Worm (Caenorhabditis elegans) whole organism, L1 larva: ENCODE measurements around the gene R03H10.7.

ENCODE experiments used
- ama-1 ChIP-seq: fragments of 150-350 bp; optimal IDR thresholded peaks from 2 replicates; lab custom pipeline; 2014
- ceh-63 ChIP-seq: fragments of 200-800 bp; sonication (Bioruptor generic); optimal IDR thresholded peaks from 2 replicates; lab custom pipeline; 2018; ENCODE audit warnings: mild to moderate bottlenecking, missing genetic modification characterization, missing compliant biosample characterization
- ceh-8 ChIP-seq: fragments of 200-800 bp; sonication (Bioruptor generic); optimal IDR thresholded peaks from 2 replicates; lab custom pipeline; 2018; ENCODE audit warnings: mild to moderate bottlenecking, missing genetic modification characterization, moderate library complexity, missing compliant biosample characterization
- ceh-82 ChIP-seq, 3 experiments: fragments of 150-350 bp in 1 of 3; sonication (generic microtip) in 2 of 3; optimal IDR thresholded peaks; 2 replicates each; lab custom pipeline; 2014 to 2017; ENCODE audit warnings: missing biosample characterization in 3 of 3, missing genetic modification characterization in 3 of 3
- ceh-88 ChIP-seq: fragments of 200-800 bp; sonication (Bioruptor generic); IDR thresholded peaks from 2 replicates; pipeline ENCODE4 v1.3.6; 2022; ENCODE audit warnings: missing genetic modification characterization, missing compliant biosample characterization
- ceh-90 ChIP-seq: sonication (generic microtip); optimal IDR thresholded peaks from 2 replicates; lab custom pipeline; 2016; ENCODE audit warnings: missing genetic modification characterization, missing compliant biosample characterization
- dpl-1 ChIP-seq, 3 experiments: fragments of 150-350 bp in 2 of 3; sonication (generic microtip) in 1 of 3; optimal IDR thresholded peaks; 2 replicates each; lab custom pipeline; 2014 to 2017; ENCODE audit warnings: missing biosample characterization in 3 of 3, missing genetic modification characterization in 3 of 3, missing genetic modification reagents in 3 of 3
- efl-1 ChIP-seq, 4 experiments: fragments of 150-350 bp; optimal IDR thresholded peaks in 3 of 4; peaks in 1 of 4; 1 replicate in 1 of 4; 2 replicates in 3 of 4; lab custom pipeline; 2014; ENCODE audit warnings: missing biosample characterization in 2 of 4, missing genetic modification characterization in 2 of 4, missing genetic modification reagents in 2 of 4
- egl-13 ChIP-seq: sonication (generic microtip); optimal IDR thresholded peaks from 2 replicates; lab custom pipeline; 2016; ENCODE audit warnings: missing genotype, missing genetic modification reagents, missing genetic modification characterization, missing compliant biosample characterization
- egl-27 ChIP-seq, 2 experiments: fragments of 150-350 bp in 1 of 2; sonication (generic microtip); optimal IDR thresholded peaks; 3 replicates each; lab custom pipeline; 2017 to 2018; ENCODE audit warnings: missing biosample characterization in 2 of 2, missing genetic modification characterization in 2 of 2, missing genetic modification reagents in 2 of 2
- elt-2 ChIP-seq: sonication (generic microtip); optimal IDR thresholded peaks from 2 replicates; lab custom pipeline; 2016; ENCODE audit warnings: missing genetic modification characterization, mild to moderate bottlenecking, inconsistent platforms, missing compliant biosample characterization, missing genetic modification reagents
- fkh-8 ChIP-seq: sonication (generic microtip); optimal IDR thresholded peaks from 2 replicates; lab custom pipeline; 2016; ENCODE audit warnings: mild to moderate bottlenecking, missing genetic modification characterization, missing compliant biosample characterization
- fos-1 ChIP-seq: fragments of 150-350 bp; optimal IDR thresholded peaks from 2 replicates; lab custom pipeline; 2014; ENCODE audit warnings: missing biosample characterization, missing genetic modification characterization
- hlh-17 ChIP-seq: fragments of 200-800 bp; sonication (Bioruptor generic); optimal IDR thresholded peaks from 2 replicates; lab custom pipeline; 2018; ENCODE audit warnings: missing genetic modification characterization, mild to moderate bottlenecking, missing compliant biosample characterization, moderate library complexity, borderline replicate concordance
- hlh-4 ChIP-seq: sonication (generic microtip); optimal IDR thresholded peaks from 2 replicates; lab custom pipeline; 2016; ENCODE audit warnings: mild to moderate bottlenecking, missing genetic modification characterization, missing compliant biosample characterization
- hpl-2 ChIP-seq: fragments of 150-350 bp; optimal IDR thresholded peaks from 2 replicates; lab custom pipeline; 2014; ENCODE audit warnings: missing biosample characterization, missing genetic modification reagents, missing genetic modification characterization
- isw-1 ChIP-seq: fragments of 200-800 bp; sonication (Bioruptor generic); IDR thresholded peaks from 2 replicates; pipeline ENCODE4 v1.3.6; 2022; ENCODE audit warnings: missing genetic modification characterization, missing compliant biosample characterization
- lin-15B ChIP-seq: fragments of 150-350 bp; sonication (generic microtip); optimal IDR thresholded peaks from 3 replicates; lab custom pipeline; 2014; ENCODE audit warnings: missing biosample characterization, missing genetic modification characterization
- mab-9 ChIP-seq: fragments of 200-800 bp; sonication (Bioruptor generic); IDR thresholded peaks from 2 replicates; pipeline ENCODE4 v1.3.6; 2022; ENCODE audit warnings: missing genetic modification reagents, missing genetic modification characterization, missing compliant biosample characterization
- mep-1 ChIP-seq: fragments of 150-350 bp; optimal IDR thresholded peaks from 2 replicates; lab custom pipeline; 2014; ENCODE audit warnings: missing biosample characterization, missing genetic modification characterization
- nhr-237 ChIP-seq: fragments of 150-350 bp; optimal IDR thresholded peaks from 2 replicates; lab custom pipeline; 2014; ENCODE audit warnings: missing biosample characterization, missing genetic modification characterization
- nhr-28 ChIP-seq: fragments of 150-350 bp; optimal IDR thresholded peaks from 2 replicates; lab custom pipeline; 2014; ENCODE audit warnings: missing biosample characterization, missing genetic modification characterization
- nhr-47 ChIP-seq: sonication (generic microtip); optimal IDR thresholded peaks from 2 replicates; lab custom pipeline; 2016; ENCODE audit warnings: mild to moderate bottlenecking, missing genetic modification characterization, moderate library complexity, missing compliant biosample characterization
- nhr-85 ChIP-seq: sonication (generic microtip); peaks from one replicate; lab custom pipeline; 2016; ENCODE audit warnings: missing genetic modification characterization, inconsistent platforms, missing compliant biosample characterization
- rnt-1 ChIP-seq: sonication (generic microtip); optimal IDR thresholded peaks from 2 replicates; lab custom pipeline; 2016; ENCODE audit warnings: mild to moderate bottlenecking, missing genetic modification characterization, moderate library complexity, missing compliant biosample characterization
- snpc-4 ChIP-seq: fragments of 150-350 bp; optimal IDR thresholded peaks from 2 replicates; lab custom pipeline; 2014; ENCODE audit warnings: missing biosample characterization, missing genetic modification characterization
- unc-86 ChIP-seq: sonication (generic microtip); optimal IDR thresholded peaks from 2 replicates; lab custom pipeline; 2016; ENCODE audit warnings: missing genetic modification characterization, missing compliant biosample characterization
- unc-98 ChIP-seq: fragments of 200-800 bp; sonication (Bioruptor generic); IDR thresholded peaks from 2 replicates; pipeline ENCODE4 v1.3.6; 2022; ENCODE audit warnings: missing genetic modification characterization, missing compliant biosample characterization
- ztf-11 ChIP-seq, 2 experiments: sonication (generic microtip); optimal IDR thresholded peaks; 2 replicates each; lab custom pipeline; 2016 to 2017; ENCODE audit warnings: missing genetic modification characterization in 2 of 2, missing biosample characterization in 1 of 2, missing compliant biosample characterization in 1 of 2
- ztf-4 ChIP-seq: fragments of 150-350 bp; optimal IDR thresholded peaks from 2 replicates; lab custom pipeline; 2014; ENCODE audit warnings: missing biosample characterization, missing genetic modification characterization

R03H10.7 gene

ce11 chrII:4215318-4215717 lies 36.6 kb upstream of the R03H10.7 start, which contains the start of gene F31D5.2:
Gene F31D5.2, plus strand, starts transcription at chrII:4215618.
- TF ChIP-seq mep-1 (tag; lab: Kevin White, UChicago) (no peak), rnt-1 (tag; lab: Kevin White, UChicago) (no peak), fos-1 (no peak), hpl-2 (GFP tag; lab: Kevin White, UChicago) (no peak), nhr-237 (tag; lab: Kevin White, UChicago) (no peak), elt-2 (tag; lab: Kevin White, UChicago) (no peak), hlh-17 (GFP tag; lab: Kevin White, UChicago) (no peak)

DNA sequence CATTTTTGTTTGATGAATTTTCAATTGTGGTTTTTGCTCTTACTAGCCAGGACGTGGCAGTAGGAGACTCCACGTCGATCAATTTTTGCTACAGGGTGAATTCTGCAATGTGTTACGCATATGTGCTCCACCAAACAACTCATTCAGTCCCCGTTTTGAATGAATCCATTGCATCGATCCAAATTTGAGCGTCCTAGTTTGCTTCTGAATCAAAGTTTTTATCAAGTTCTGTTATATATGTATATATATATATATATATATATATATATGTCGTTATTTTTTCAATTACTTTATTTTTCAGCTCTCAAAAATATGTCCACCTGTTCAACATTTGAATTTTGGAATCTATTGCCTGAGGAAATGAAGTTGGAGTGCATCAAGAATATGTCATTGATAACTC lies 32.4 kb upstream of the R03H10.7 start, which contains the start of gene F31D5.7:
Gene F31D5.7 (plus strand): TSS at position 301 of the 400 bp plus-strand sequence.
- TF ChIP-seq unc-86 (tag; lab: Kevin White, UChicago) (no peak), ama-1 (lab: Kevin White, UChicago) (no peak), nhr-85 (no peak), hlh-4 (tag; lab: Kevin White, UChicago) (no peak), unc-98 (no peak), egl-27 (tag; optimal IDR thresholded peaks at IDR 0.05; lab: Kevin White, UChicago) (no peak)
- TF ChIP-seq, all 84 proteins: peak for 0

- TF ChIP-seq mab-9 (GFP tag; lab: Robert Waterston, UW) (no peak), nhr-28 (tag; lab: Kevin White, UChicago) (no peak), elt-2 (tag; lab: Kevin White, UChicago) (no peak), ceh-90 (tag; lab: Kevin White, UChicago) (no peak), mep-1 (tag; lab: Kevin White, UChicago) (no peak), ztf-4 (tag; lab: Kevin White, UChicago) (no peak), ceh-63 (GFP tag; lab: Kevin White, UChicago) (no peak), rnt-1 (tag; lab: Kevin White, UChicago) (no peak), isw-1 (GFP tag; lab: Robert Waterston, UW) (no peak), ceh-82 (tag; optimal IDR thresholded peaks at IDR 0.05; lab: Kevin White, UChicago) (no peak), dpl-1 (GFP tag; optimal IDR thresholded peaks at IDR 0.05; lab: Kevin White, UChicago) (no peak), ztf-11 (tag; optimal IDR thresholded peaks at IDR 0.05; lab: Kevin White, UChicago) (no peak), lin-15B (tag; lab: Kevin White, UChicago) (no peak), ceh-88 (GFP tag; lab: Robert Waterston, UW) (no peak), egl-13 (tag; lab: Kevin White, UChicago) (no peak), snpc-4 (no peak), fkh-8 (tag; lab: Kevin White, UChicago) (no peak), nhr-47 (tag; lab: Kevin White, UChicago) (no peak)
Measured at ce11 chrII:4209071-4209747, 30.5 kb upstream of the R03H10.7 start, which contains the start of gene F31D5.6. Gene F31D5.6, plus strand, starts transcription at chrII:4209697.

- TF ChIP-seq ceh-8 = no peak
- TF ChIP-seq elt-2 (tag; lab: Kevin White, UChicago) = peak; percentile 97
- TF ChIP-seq efl-1 (optimal IDR thresholded peaks at IDR 0.05; lab: Kevin White, UChicago) = no peak
- TF ChIP-seq efl-1 (GFP tag; optimal IDR thresholded peaks at IDR 0.05 in 1 of 2; lab: Kevin White, UChicago) = peak in 1 of 2 experiments; percentile 40
Measured at ce11 chrII:4203729-4204184, 25.0 kb upstream of the R03H10.7 start, which contains the start of gene mth-1. Gene mth-1, minus strand, starts transcription at chrII:4203779.

DNA sequence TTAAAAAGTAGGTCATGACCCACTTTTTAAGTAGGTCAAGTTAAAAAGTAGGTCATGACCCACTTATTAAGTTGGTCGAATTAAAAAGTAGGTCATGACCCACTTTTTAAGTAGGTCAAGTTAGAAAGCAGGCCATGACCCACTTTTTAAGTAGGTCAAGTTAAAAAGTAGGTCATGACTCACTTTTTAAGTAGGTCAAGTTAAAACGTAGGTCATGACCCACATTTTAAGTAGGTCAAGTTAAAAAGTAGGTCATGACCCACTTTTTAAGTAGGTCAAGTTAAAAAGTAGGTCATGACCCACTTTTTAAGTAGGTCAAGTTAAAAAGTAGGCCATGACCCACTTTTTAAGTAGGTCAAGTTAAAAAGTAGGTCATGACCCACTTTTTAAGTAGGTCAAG lies 23.9 kb upstream of the R03H10.7 start:
- TF ChIP-seq nhr-85 = peak; percentile 95
